Fruit fly (Drosophila melanogaster): ENCODE results near the gene CG13996.
A peak's percentile ranks its signal among the peaks of the same experiment; 100 is the strongest.

The CG13996 gene

DNA sequence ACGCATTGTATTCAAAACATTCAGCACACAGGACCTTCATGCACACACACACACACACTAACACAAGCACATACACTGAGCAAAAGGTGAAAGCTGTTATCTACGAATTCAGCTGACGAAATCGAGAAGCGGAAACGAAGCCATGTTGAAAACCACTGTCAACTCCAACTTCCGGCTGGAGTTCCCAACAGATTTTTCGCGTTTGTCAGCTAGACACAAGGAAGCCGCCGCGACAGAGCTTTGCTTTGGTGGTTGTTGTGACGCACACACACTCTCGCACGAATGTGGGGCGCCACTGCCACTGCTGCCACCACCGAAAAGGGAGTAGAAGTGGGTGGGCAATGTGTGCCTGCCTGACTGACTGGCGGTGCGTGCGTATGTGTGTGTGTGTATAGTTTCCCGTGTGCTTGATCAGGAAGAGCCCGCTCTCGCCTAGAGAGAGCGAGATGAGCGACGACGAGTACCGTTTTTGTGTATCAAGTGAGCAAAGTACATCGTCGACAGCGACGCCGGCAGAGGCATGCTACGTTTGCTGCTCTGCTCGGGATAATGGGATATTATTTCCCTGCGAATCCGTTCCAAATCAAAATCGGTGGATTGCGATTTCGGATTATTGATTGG lies 22.9 kb upstream of the CG13996 start:
- peak; percentile 5 for TF ChIP-seq CG9705 (GFP tag; optimal IDR thresholded peaks at IDR 0.05)
- TF ChIP-seq Jra (GFP tag; optimal IDR thresholded peaks at IDR 0.05), result no peak
- no peak for TF ChIP-seq lola (GFP tag; optimal IDR thresholded peaks at IDR 0.05)
- no peak for TF ChIP-seq tai (GFP tag; optimal IDR thresholded peaks at IDR 0.05)
- TF ChIP-seq Hr78 (GFP tag; optimal IDR thresholded peaks at IDR 0.05), result no peak
- TF ChIP-seq dsf (GFP tag; optimal IDR thresholded peaks at IDR 0.05; ENCODE audit: borderline replicate concordance), result no peak
- TF ChIP-seq jim (GFP tag; optimal IDR thresholded peaks at IDR 0.05), result no peak
- TF ChIP-seq Dif (GFP tag; optimal IDR thresholded peaks at IDR 0.05; ENCODE audit: partially characterized antibody), result no peak
- no peak for TF ChIP-seq sage (GFP tag; optimal IDR thresholded peaks at IDR 0.05)
- TF ChIP-seq dmrt93B (GFP tag; optimal IDR thresholded peaks at IDR 0.05), result no peak
- peak; percentile 34 for TF ChIP-seq N (GFP tag; optimal IDR thresholded peaks at IDR 0.05)
- no peak for TF ChIP-seq pan (optimal IDR thresholded peaks at IDR 0.05)
- TF ChIP-seq Rel (GFP tag; optimal IDR thresholded peaks at IDR 0.05), result no peak
- TF ChIP-seq Rel (tag; optimal IDR thresholded peaks at IDR 0.05), result no peak
- peak; percentile 9 for TF ChIP-seq br (GFP tag; optimal IDR thresholded peaks at IDR 0.05)
- TF ChIP-seq Abd-B (GFP tag; optimal IDR thresholded peaks at IDR 0.05), result no peak
- no peak for TF ChIP-seq Hnf4 (GFP tag; optimal IDR thresholded peaks at IDR 0.05)
- TF ChIP-seq ey (GFP tag; optimal IDR thresholded peaks at IDR 0.05), result no peak
- no peak for TF ChIP-seq GATAd (GFP tag; optimal IDR thresholded peaks at IDR 0.05)
- TF ChIP-seq fru (GFP tag; optimal IDR thresholded peaks at IDR 0.05), result peak; percentile 8
- TF ChIP-seq usp (GFP tag; optimal IDR thresholded peaks at IDR 0.05), result no peak
- no peak for TF ChIP-seq CrebA (GFP tag; optimal IDR thresholded peaks at IDR 0.05; ENCODE audit: borderline replicate concordance)
- TF ChIP-seq OdsH (GFP tag; optimal IDR thresholded peaks at IDR 0.05), result peak; percentile 6
- TF ChIP-seq brk (GFP tag; optimal IDR thresholded peaks at IDR 0.05), result no peak
- no peak for TF ChIP-seq Myc (optimal IDR thresholded peaks at IDR 0.05)
- no peak for TF ChIP-seq foxo (GFP tag; optimal IDR thresholded peaks at IDR 0.05)
- TF ChIP-seq dl (GFP tag; optimal IDR thresholded peaks at IDR 0.05; ENCODE audit: insufficient read depth in 1 of 2, partially characterized antibody in 2 of 2), result no peak
- no peak for TF ChIP-seq CG32264 (GFP tag; optimal IDR thresholded peaks at IDR 0.05)
- no peak for TF ChIP-seq Dfd (GFP tag; optimal IDR thresholded peaks at IDR 0.05)
- TF ChIP-seq rgr (GFP tag; optimal IDR thresholded peaks at IDR 0.05), result no peak
- peak; percentile 49 for TF ChIP-seq Sp1 (GFP tag; optimal IDR thresholded peaks at IDR 0.05)
- TF ChIP-seq psq (GFP tag; optimal IDR thresholded peaks at IDR 0.05), result no peak
- peak; percentile 34 for TF ChIP-seq Hr83 (GFP tag; optimal IDR thresholded peaks at IDR 0.05; ENCODE audit: poor library complexity, severe bottlenecking)
- TF ChIP-seq h (GFP tag; optimal IDR thresholded peaks at IDR 0.05), result peak; percentile 13
- no peak for TF ChIP-seq woc (GFP tag; optimal IDR thresholded peaks at IDR 0.05)
- no peak for TF ChIP-seq Mio (GFP tag; optimal IDR thresholded peaks at IDR 0.05)
- peak; percentile 3 for TF ChIP-seq HLH106 (tag; optimal IDR thresholded peaks at IDR 0.05)
- no peak for TF ChIP-seq Vsx2 (GFP tag; optimal IDR thresholded peaks at IDR 0.05; ENCODE audit: partially characterized antibody)
- TF ChIP-seq sv (GFP tag; optimal IDR thresholded peaks at IDR 0.05), result no peak

DNA sequence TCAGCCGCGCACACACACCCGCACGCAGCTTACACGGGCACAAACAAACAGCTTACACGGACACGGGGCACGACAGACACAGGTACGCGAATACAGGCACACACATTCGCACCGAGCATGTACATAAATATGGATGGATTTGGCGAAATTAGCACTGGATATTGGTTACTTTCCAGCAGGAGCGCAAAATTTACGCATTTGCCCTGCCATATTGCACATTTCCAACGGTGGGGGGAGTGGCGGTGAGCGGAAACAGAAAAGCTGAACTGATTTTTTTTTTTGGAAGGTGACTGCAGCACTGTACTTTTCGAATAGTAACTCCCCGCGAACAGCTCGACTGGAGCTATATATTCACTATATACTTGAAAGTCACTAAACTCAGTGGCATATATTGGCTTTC lies 22.3 kb upstream of the CG13996 start:
- TF ChIP-seq Jra (GFP tag; optimal IDR thresholded peaks at IDR 0.05) (no peak), Hr83 (GFP tag; optimal IDR thresholded peaks at IDR 0.05; ENCODE audit: poor library complexity, severe bottlenecking) (peak; percentile 18)

DNA sequence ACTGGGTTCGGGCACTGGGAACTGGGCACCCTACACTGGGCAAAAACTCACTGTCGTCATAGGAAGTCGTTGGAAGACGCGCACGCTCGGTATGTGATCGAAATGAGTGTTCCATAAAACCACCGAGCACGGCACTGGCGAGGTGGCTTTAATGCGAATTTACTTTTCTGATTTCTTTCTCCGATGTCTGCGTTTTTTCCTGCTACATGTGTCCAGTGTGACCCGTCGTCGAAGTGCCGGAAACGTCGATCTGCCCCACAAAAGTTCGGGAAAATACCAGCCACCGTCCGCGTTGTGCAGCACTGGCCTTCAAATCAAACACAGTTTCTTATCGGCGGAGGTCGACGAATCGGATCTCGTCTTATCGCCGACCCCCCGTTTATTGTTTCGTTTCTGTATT lies 21.4 kb upstream of the CG13996 start, which contains the start of gene Kdm5:
Kdm5 (minus strand) TSS at position 255 of the 400 bp plus-strand sequence.
- no peak for TF ChIP-seq woc (GFP tag; optimal IDR thresholded peaks at IDR 0.05)
- TF ChIP-seq CG32264 (GFP tag; optimal IDR thresholded peaks at IDR 0.05), result no peak
- TF ChIP-seq pan (optimal IDR thresholded peaks at IDR 0.05), result no peak
- TF ChIP-seq foxo (GFP tag; optimal IDR thresholded peaks at IDR 0.05), result peak in 1 of 2 experiments; percentile 38
- peak; percentile 1 for TF ChIP-seq dmrt93B (GFP tag; optimal IDR thresholded peaks at IDR 0.05)
- peak; percentile 23 for TF ChIP-seq fru (GFP tag; optimal IDR thresholded peaks at IDR 0.05)
- peak; percentile 36 for TF ChIP-seq h (GFP tag; optimal IDR thresholded peaks at IDR 0.05)
- TF ChIP-seq Hr83 (GFP tag; optimal IDR thresholded peaks at IDR 0.05; ENCODE audit: poor library complexity, severe bottlenecking), result peak; percentile 82
- no peak for TF ChIP-seq OdsH (GFP tag; optimal IDR thresholded peaks at IDR 0.05)
- TF ChIP-seq N (GFP tag; optimal IDR thresholded peaks at IDR 0.05), result no peak
- TF ChIP-seq Mio (GFP tag; optimal IDR thresholded peaks at IDR 0.05), result no peak
- TF ChIP-seq HLH106 (tag; optimal IDR thresholded peaks at IDR 0.05), result peak; percentile 27
- no peak for TF ChIP-seq lola (GFP tag; optimal IDR thresholded peaks at IDR 0.05)
- peak; percentile 56 for TF ChIP-seq br (GFP tag; optimal IDR thresholded peaks at IDR 0.05)
- TF ChIP-seq brk (GFP tag; optimal IDR thresholded peaks at IDR 0.05), result no peak
- TF ChIP-seq Sp1 (GFP tag; optimal IDR thresholded peaks at IDR 0.05), result peak; percentile 32
- no peak for TF ChIP-seq CrebA (GFP tag; optimal IDR thresholded peaks at IDR 0.05; ENCODE audit: borderline replicate concordance)
- no peak for TF ChIP-seq Dif (GFP tag; optimal IDR thresholded peaks at IDR 0.05; ENCODE audit: partially characterized antibody)
- no peak for TF ChIP-seq Rel (GFP tag; optimal IDR thresholded peaks at IDR 0.05)
- peak; percentile 87 for TF ChIP-seq Rel (tag; optimal IDR thresholded peaks at IDR 0.05)
- TF ChIP-seq ey (GFP tag; optimal IDR thresholded peaks at IDR 0.05), result peak; percentile 17
- peak; percentile 32 for TF ChIP-seq psq (GFP tag; optimal IDR thresholded peaks at IDR 0.05)
- TF ChIP-seq usp (GFP tag; optimal IDR thresholded peaks at IDR 0.05), result no peak
- TF ChIP-seq CG9705 (GFP tag; optimal IDR thresholded peaks at IDR 0.05), result no peak
- TF ChIP-seq rgr (GFP tag; optimal IDR thresholded peaks at IDR 0.05), result peak; percentile 51
- no peak for TF ChIP-seq dsf (GFP tag; optimal IDR thresholded peaks at IDR 0.05; ENCODE audit: borderline replicate concordance)
- no peak for TF ChIP-seq Hnf4 (GFP tag; optimal IDR thresholded peaks at IDR 0.05)
